Worm (Caenorhabditis elegans) whole organism, L2 larva: ENCODE results near the gene ador-1.

ENCODE experiments used
- F13H6.1 ChIP-seq: sonication (generic microtip); optimal IDR thresholded peaks from 2 replicates; lab custom pipeline; 2016; ENCODE audit warnings: missing genetic modification characterization, missing compliant biosample characterization
- ZK546.5 ChIP-seq: sonication (generic microtip); optimal IDR thresholded peaks from 2 replicates; lab custom pipeline; 2017; ENCODE audit warnings: missing biosample characterization, missing genetic modification characterization
- dmd-4 ChIP-seq: sonication (generic microtip); optimal IDR thresholded peaks from 2 replicates; lab custom pipeline; 2017; ENCODE audit warnings: missing biosample characterization, missing genetic modification characterization
- elt-3 ChIP-seq: sonication (generic microtip); optimal IDR thresholded peaks from 2 replicates; lab custom pipeline; 2017; ENCODE audit warnings: missing biosample characterization, missing genetic modification characterization
- nhr-12 ChIP-seq: fragments of 150-350 bp; optimal IDR thresholded peaks from 2 replicates; lab custom pipeline; 2014; ENCODE audit warnings: missing biosample characterization, missing genetic modification characterization
- nhr-237 ChIP-seq: fragments of 150-350 bp; optimal IDR thresholded peaks from 2 replicates; lab custom pipeline; 2014; ENCODE audit warnings: missing biosample characterization, missing genetic modification characterization
- unc-39 ChIP-seq: fragments of 150-350 bp; optimal IDR thresholded peaks from 2 replicates; lab custom pipeline; 2014; ENCODE audit warnings: missing biosample characterization, missing genetic modification characterization
- zag-1 ChIP-seq: fragments of 150-350 bp; optimal IDR thresholded peaks from 2 replicates; lab custom pipeline; 2014; ENCODE audit warnings: missing biosample characterization, missing genetic modification characterization

DNA sequence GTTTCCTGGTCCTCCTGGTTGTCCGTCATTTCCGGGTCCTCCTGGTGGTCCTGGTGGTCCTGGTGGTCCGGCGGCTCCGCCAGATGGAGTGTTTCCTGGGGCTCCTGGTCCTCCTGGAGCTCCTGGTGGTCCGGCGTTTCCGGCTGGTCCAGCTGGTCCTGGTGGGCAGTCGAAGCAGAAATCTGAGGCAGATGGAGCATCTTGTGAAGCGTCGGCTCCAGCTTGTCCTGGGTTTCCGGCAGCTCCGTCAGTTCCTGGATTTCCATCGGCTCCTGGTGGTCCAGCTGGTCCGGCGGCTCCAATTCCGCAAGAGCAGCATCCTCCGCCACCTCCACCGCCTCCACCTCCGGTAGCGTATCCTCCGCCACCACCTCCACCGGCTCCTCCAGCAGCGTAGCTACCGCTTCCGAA is 8.6 kb downstream of the ador-1 start:
- TF ChIP-seq ZK546.5 (tag; lab: Kevin White, UChicago) (no peak), nhr-237 (tag; lab: Kevin White, UChicago) (no peak), zag-1 (tag; lab: Kevin White, UChicago) (no peak), nhr-12 (no peak), elt-3 (tag; lab: Kevin White, UChicago) (no peak), unc-39 (tag; lab: Kevin White, UChicago) (no peak), F13H6.1 (tag; lab: Kevin White, UChicago) (no peak), dmd-4 (tag; lab: Kevin White, UChicago) (no peak)
